Worm (Caenorhabditis elegans): ENCODE data around the gene gars-1.

gars-1 gene

DNA sequence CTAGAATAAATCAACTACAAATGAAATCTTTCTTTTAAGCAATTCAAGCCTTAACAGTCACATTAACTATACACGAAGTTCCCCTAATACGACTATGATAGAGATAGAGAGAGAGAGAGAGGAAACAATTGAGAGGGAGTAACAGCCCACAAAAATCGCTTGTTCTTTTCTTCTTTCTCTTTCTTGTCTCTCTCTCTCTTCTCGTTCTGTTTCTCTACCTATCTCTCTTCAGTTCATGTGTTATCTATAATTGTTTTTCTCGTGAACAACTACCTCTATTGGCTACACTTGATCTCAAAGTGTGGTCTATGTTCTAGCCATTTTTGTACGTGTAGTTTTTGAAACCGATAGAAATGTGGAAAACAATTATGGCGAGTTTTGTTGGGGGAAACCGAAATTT lies 39.2 kb upstream of the gars-1 start:
- no peak for TF ChIP-seq mef-2 (tag; optimal IDR thresholded peaks at IDR 0.05)
- TF ChIP-seq nhr-85 (tag): peak; percentile 89
- peak in 5 of 6 experiments; percentile 38 to 81 (median 54) for TF ChIP-seq elt-3 (tag; optimal IDR thresholded peaks at IDR 0.05)
- TF ChIP-seq rnt-1 (tag; optimal IDR thresholded peaks at IDR 0.05): peak; percentile 40
- TF ChIP-seq blmp-1 (tag; optimal IDR thresholded peaks at IDR 0.05): peak; percentile 40
- TF ChIP-seq lir-3 (tag; optimal IDR thresholded peaks at IDR 0.05; ENCODE audit: poor library complexity): peak; percentile 40
- TF ChIP-seq elt-2 (tag; optimal IDR thresholded peaks at IDR 0.05): peak; percentile 71
- peak; percentile 45 to 71 for TF ChIP-seq lin-35 (GFP tag; optimal IDR thresholded peaks at IDR 0.05)
- peak; percentile 80 for TF ChIP-seq nhr-71 (tag; optimal IDR thresholded peaks at IDR 0.05)
- peak; percentile 8 for TF ChIP-seq fkh-8 (tag; optimal IDR thresholded peaks at IDR 0.05)
- peak in 2 of 3 experiments; percentile 10 to 34 for TF ChIP-seq dpl-1 (GFP tag; optimal IDR thresholded peaks at IDR 0.05)
- peak; percentile 76 for TF ChIP-seq nhr-77 (tag; optimal IDR thresholded peaks at IDR 0.05)
- TF ChIP-seq lsy-2 (tag; optimal IDR thresholded peaks at IDR 0.05): peak; percentile 49 to 74
- peak; percentile 51 for TF ChIP-seq tbx-2 (tag; optimal IDR thresholded peaks at IDR 0.05)
- TF ChIP-seq mdl-1 (tag; optimal IDR thresholded peaks at IDR 0.05): peak in 1 of 2 experiments; percentile 3
- no peak for TF ChIP-seq efl-3 (GFP tag; optimal IDR thresholded peaks at IDR 0.05)
- TF ChIP-seq C16A3.4 (tag; optimal IDR thresholded peaks at IDR 0.05): peak; percentile 43
- TF ChIP-seq nhr-90 (tag; optimal IDR thresholded peaks at IDR 0.05; ENCODE audit: poor library complexity): peak; percentile 67
- TF ChIP-seq jun-1 (tag; optimal IDR thresholded peaks at IDR 0.05): peak; percentile 46
- TF ChIP-seq nhr-20 (tag; optimal IDR thresholded peaks at IDR 0.05): peak; percentile 87
- peak; percentile 72 for TF ChIP-seq mep-1 (tag; optimal IDR thresholded peaks at IDR 0.05)
- TF ChIP-seq zip-4 (GFP tag; optimal IDR thresholded peaks at IDR 0.05): no peak
- peak; percentile 46 for TF ChIP-seq nhr-47 (tag; optimal IDR thresholded peaks at IDR 0.05)
- no peak for TF ChIP-seq Y116A8C.19 (tag; optimal IDR thresholded peaks at IDR 0.05; ENCODE audit: borderline replicate concordance)
- peak; percentile 88 for TF ChIP-seq lin-14 (GFP tag; optimal IDR thresholded peaks at IDR 0.05)
- TF ChIP-seq nhr-11 (tag; optimal IDR thresholded peaks at IDR 0.05): peak; percentile 18
- peak in 1 of 3 experiments; percentile 20 for TF ChIP-seq ceh-82 (tag; optimal IDR thresholded peaks at IDR 0.05)
- peak; percentile 60 for TF ChIP-seq nhr-19 (GFP tag; conservative IDR thresholded peaks at IDR 0.05)
- TF ChIP-seq fkh-10 (GFP tag; optimal IDR thresholded peaks at IDR 0.05): no peak
- no peak for TF ChIP-seq ama-1 (optimal IDR thresholded peaks at IDR 0.05)
- no peak for TF ChIP-seq nhr-76 (tag; optimal IDR thresholded peaks at IDR 0.05)
- peak; percentile 53 to 59 for TF ChIP-seq efl-1 (optimal IDR thresholded peaks at IDR 0.05)
- TF ChIP-seq efl-1 (GFP tag; optimal IDR thresholded peaks at IDR 0.05 in 1 of 2): peak in 1 of 2 experiments; percentile 24
- TF ChIP-seq fos-1 (tag; optimal IDR thresholded peaks at IDR 0.05): peak; percentile 28
- peak; percentile 12 for TF ChIP-seq lin-13 (GFP tag; optimal IDR thresholded peaks at IDR 0.05)
- TF ChIP-seq tlp-1 (tag; optimal IDR thresholded peaks at IDR 0.05): no peak
- TF ChIP-seq lin-39 (tag; optimal IDR thresholded peaks at IDR 0.05): no peak
- no peak for TF ChIP-seq C04F5.9 (tag; optimal IDR thresholded peaks at IDR 0.05)
- peak; percentile 39 for TF ChIP-seq swsn-7 (tag; optimal IDR thresholded peaks at IDR 0.05)
- TF ChIP-seq snu-23 (GFP tag; optimal IDR thresholded peaks at IDR 0.05): peak; percentile 85

DNA sequence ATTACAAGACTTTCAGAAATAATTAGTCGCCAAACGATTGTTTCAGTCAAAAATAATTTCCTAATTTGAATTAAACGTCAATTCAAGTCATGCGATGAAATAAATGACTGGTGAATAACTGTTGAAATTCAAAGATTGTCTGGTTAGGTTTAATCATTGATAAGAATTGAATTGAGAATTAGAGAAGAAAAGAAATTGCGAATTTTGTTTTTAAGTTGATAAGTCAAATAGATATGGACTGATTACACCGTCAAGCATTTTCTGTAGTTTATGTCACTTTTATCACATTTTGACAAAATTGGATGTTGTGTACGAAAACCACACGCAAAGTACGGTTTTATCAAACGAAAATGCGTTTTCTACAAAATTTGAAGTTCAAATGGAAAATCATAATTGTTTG lies 37.8 kb upstream of the gars-1 start:
- TF ChIP-seq nhr-19 (GFP tag; conservative IDR thresholded peaks at IDR 0.05) (0 out of 2 replicates have a peak, but pooled peaks have one; percentile 11), lir-3 (tag; optimal IDR thresholded peaks at IDR 0.05; ENCODE audit: poor library complexity) (peak; percentile 3), elt-2 (tag; optimal IDR thresholded peaks at IDR 0.05) (peak; percentile 93), pqm-1 (tag; optimal IDR thresholded peaks at IDR 0.05) (peak; percentile 78), lin-35 (GFP tag; optimal IDR thresholded peaks at IDR 0.05) (peak in 1 of 2 experiments; percentile 62), elt-3 (tag; optimal IDR thresholded peaks at IDR 0.05) (peak in 5 of 6 experiments; percentile 75 to 95 (median 83)), snpc-4 (tag; optimal IDR thresholded peaks at IDR 0.05) (no peak), C16A3.4 (tag; optimal IDR thresholded peaks at IDR 0.05) (peak; percentile 3), mef-2 (tag; optimal IDR thresholded peaks at IDR 0.05) (no peak), lsy-2 (tag; optimal IDR thresholded peaks at IDR 0.05) (peak in 1 of 2 experiments; percentile 35), C04F5.9 (tag; optimal IDR thresholded peaks at IDR 0.05) (no peak), nhr-90 (tag; optimal IDR thresholded peaks at IDR 0.05; ENCODE audit: poor library complexity) (peak; percentile 40), tlp-1 (tag; optimal IDR thresholded peaks at IDR 0.05) (peak; percentile 40), nhr-20 (tag; optimal IDR thresholded peaks at IDR 0.05) (peak; percentile 73), efl-1 (optimal IDR thresholded peaks at IDR 0.05) (no peak), efl-1 (GFP tag; optimal IDR thresholded peaks at IDR 0.05 in 1 of 2) (peak in 1 of 2 experiments; percentile 93), snu-23 (GFP tag; optimal IDR thresholded peaks at IDR 0.05) (peak; percentile 18), nhr-85 (tag) (peak; percentile 72), pag-3 (tag; optimal IDR thresholded peaks at IDR 0.05; ENCODE audit: borderline replicate concordance, insufficient read depth) (no peak), jun-1 (tag; optimal IDR thresholded peaks at IDR 0.05) (peak; percentile 12), ceh-8 (GFP tag; optimal IDR thresholded peaks at IDR 0.05) (no peak), tbx-2 (tag; optimal IDR thresholded peaks at IDR 0.05) (peak; percentile 4), lin-14 (GFP tag; optimal IDR thresholded peaks at IDR 0.05) (peak; percentile 48), nhr-71 (tag; optimal IDR thresholded peaks at IDR 0.05) (peak; percentile 50)
